Fruit fly (Drosophila melanogaster) whole organism, embryonic: ENCODE results near the gene Ppn.

Experiments
- CG10267 ChIP-seq: fragments of 200-800 bp; sonication (Bioruptor generic); optimal IDR thresholded peaks from 2 replicates; lab custom pipeline; 2018; ENCODE audit warnings: missing biosample characterization, mild to moderate bottlenecking, missing genetic modification characterization, moderate library complexity
- CG10654 ChIP-seq: fragments of 200-800 bp; sonication (Bioruptor generic); optimal IDR thresholded peaks from 2 replicates; lab custom pipeline; 2016; ENCODE audit warnings: missing biosample characterization, missing genetic modification characterization
- CG11504 ChIP-seq: fragments of 200-800 bp; sonication (Bioruptor generic); optimal IDR thresholded peaks from 3 replicates; lab custom pipeline; 2019; ENCODE audit warnings: missing biosample characterization, mild to moderate bottlenecking, missing genetic modification characterization, moderate library complexity
- CG12659 ChIP-seq: fragments of 200-800 bp; sonication (Bioruptor generic); optimal IDR thresholded peaks from 3 replicates; lab custom pipeline; 2017; ENCODE audit warnings: mild to moderate bottlenecking, missing biosample characterization, missing genetic modification reagents, missing genetic modification characterization
- CG12942 ChIP-seq: fragments of 200-800 bp; sonication (Bioruptor generic); optimal IDR thresholded peaks from 3 replicates; lab custom pipeline; 2016; ENCODE audit warnings: missing biosample characterization, missing genetic modification characterization
- CG13287 ChIP-seq: fragments of 200-800 bp; sonication (Bioruptor generic); IDR thresholded peaks from 2 replicates; pipeline ENCODE4 v1.3.6; 2022; ENCODE audit warnings: missing biosample characterization, missing genetic modification characterization; ENCODE audit not compliant: partially characterized antibody
- CG14710 ChIP-seq: fragments of 200-800 bp; sonication (Bioruptor generic); optimal IDR thresholded peaks from 3 replicates; lab custom pipeline; 2019; ENCODE audit warnings: missing biosample characterization, mild to moderate bottlenecking, missing genetic modification characterization, moderate library complexity
- CG1603 ChIP-seq: fragments of 200-800 bp; sonication (Bioruptor generic); optimal IDR thresholded peaks from 2 replicates; lab custom pipeline; 2019; ENCODE audit warnings: missing biosample characterization, mild to moderate bottlenecking, missing genetic modification characterization, moderate library complexity
- CG17186 ChIP-seq: fragments of 200-800 bp; sonication (Bioruptor generic); optimal IDR thresholded peaks from 3 replicates; lab custom pipeline; 2017; ENCODE audit warnings: missing biosample characterization, missing genetic modification reagents, missing genetic modification characterization
- CG17359 ChIP-seq: fragments of 200-800 bp; sonication (Bioruptor generic); optimal IDR thresholded peaks from 3 replicates; lab custom pipeline; 2018; ENCODE audit warnings: missing biosample characterization, mild to moderate bottlenecking, missing genetic modification characterization, moderate library complexity
- CG17385 ChIP-seq: fragments of 200-800 bp; sonication (Bioruptor generic); optimal IDR thresholded peaks from 3 replicates; lab custom pipeline; 2018; ENCODE audit warnings: missing biosample characterization, mild to moderate bottlenecking, missing genetic modification characterization
- CG17568 ChIP-seq: fragments of 200-800 bp; sonication (Bioruptor generic); optimal IDR thresholded peaks from 2 replicates; lab custom pipeline; 2018; ENCODE audit warnings: missing biosample characterization, mild to moderate bottlenecking, missing genetic modification characterization, moderate library complexity
- CG17612 ChIP-seq: fragments of 200-800 bp; sonication (Bioruptor generic); IDR thresholded peaks from 2 replicates; pipeline ENCODE4 v1.3.6; 2022; ENCODE audit warnings: missing biosample characterization, missing genetic modification characterization
- CG2116 ChIP-seq: fragments of 200-800 bp; sonication (Bioruptor generic); optimal IDR thresholded peaks from 3 replicates; lab custom pipeline; 2018; ENCODE audit warnings: missing biosample characterization, mild to moderate bottlenecking, missing genetic modification characterization
- CG2120 ChIP-seq: fragments of 200-800 bp; sonication (Bioruptor generic); optimal IDR thresholded peaks from 3 replicates; lab custom pipeline; 2016; ENCODE audit warnings: missing biosample characterization, missing genetic modification characterization
- CG42726 ChIP-seq: fragments of 200-800 bp; sonication (Bioruptor generic); IDR thresholded peaks from 2 replicates; pipeline ENCODE4 v1.3.6; 2022; ENCODE audit warnings: missing biosample characterization, missing genetic modification characterization; ENCODE audit not compliant: partially characterized antibody
- CG7372 ChIP-seq: fragments of 200-800 bp; sonication (Bioruptor generic); IDR thresholded peaks from 2 replicates; pipeline ENCODE4 v1.3.6; 2022; ENCODE audit warnings: missing biosample characterization, missing genetic modification characterization
- CG9609 ChIP-seq: fragments of 200-800 bp; sonication (Bioruptor generic); optimal IDR thresholded peaks from 3 replicates; lab custom pipeline; 2016; ENCODE audit warnings: missing biosample characterization, missing genetic modification characterization
- CG9727 ChIP-seq: fragments of 200-800 bp; sonication (Bioruptor generic); optimal IDR thresholded peaks from 3 replicates; lab custom pipeline; 2017; ENCODE audit warnings: missing biosample characterization, mild to moderate bottlenecking, missing genetic modification characterization
- CTCF ChIP-seq: fragments of 200-800 bp; sonication (Bioruptor generic); optimal IDR thresholded peaks from 2 replicates; lab custom pipeline; 2017; ENCODE audit warnings: missing biosample characterization, mild to moderate bottlenecking, missing genetic modification characterization, moderate library complexity
- Chrac-16 ChIP-seq: fragments of 200-800 bp; sonication (Bioruptor generic); optimal IDR thresholded peaks from 3 replicates; lab custom pipeline; 2016; ENCODE audit warnings: missing biosample characterization, missing genetic modification characterization
- D19A ChIP-seq: fragments of 200-800 bp; optimal IDR thresholded peaks from 3 replicates; lab custom pipeline; 2019; ENCODE audit warnings: missing biosample characterization, mild to moderate bottlenecking, missing genetic modification characterization, moderate library complexity
- Drgx ChIP-seq: fragments of 200-800 bp; sonication (Bioruptor generic); IDR thresholded peaks from 2 replicates; pipeline ENCODE4 v1.3.6; 2022; ENCODE audit warnings: missing biosample characterization, missing genetic modification characterization
- E2f1 ChIP-seq: fragments of 200-800 bp; sonication (Bioruptor generic); IDR thresholded peaks from 2 replicates; pipeline ENCODE4 v1.3.6; 2022; ENCODE audit warnings: missing biosample characterization, missing genetic modification characterization
- E2f2 ChIP-seq: fragments of 200-800 bp; sonication (Bioruptor generic); IDR thresholded peaks from 2 replicates; pipeline ENCODE4 v1.3.6; 2022; ENCODE audit warnings: missing biosample characterization, missing genetic modification characterization
- Ets65A ChIP-seq: fragments of 200-800 bp; sonication (Bioruptor generic); peaks from one replicate; lab custom pipeline; 2016; ENCODE audit warnings: missing biosample characterization, missing genetic modification characterization
- Gsc ChIP-seq: fragments of 200-800 bp; sonication (Bioruptor generic); IDR thresholded peaks from 2 replicates; pipeline ENCODE4 v1.3.6; 2022; ENCODE audit warnings: missing biosample characterization, missing genetic modification characterization
- HLH4C ChIP-seq: fragments of 200-800 bp; sonication (Bioruptor generic); IDR thresholded peaks from 3 replicates; pipeline ENCODE4 v1.3.6; 2022; ENCODE audit warnings: missing biosample characterization, missing genetic modification characterization; ENCODE audit not compliant: partially characterized antibody
- Myb ChIP-seq: fragments of 200-800 bp; sonication (Bioruptor generic); optimal IDR thresholded peaks from 2 replicates; lab custom pipeline; 2016; ENCODE audit warnings: missing biosample characterization, missing genetic modification characterization
- Scr ChIP-seq: fragments of 200-800 bp; sonication (Bioruptor generic); IDR thresholded peaks from 2 replicates; pipeline ENCODE4 v1.3.6; 2022; ENCODE audit warnings: missing biosample characterization, missing genetic modification characterization; ENCODE audit not compliant: partially characterized antibody
- Sox102F ChIP-seq: fragments of 200-800 bp; sonication (Bioruptor generic); optimal IDR thresholded peaks from 2 replicates; lab custom pipeline; 2018; ENCODE audit warnings: missing biosample characterization, mild to moderate bottlenecking, missing genetic modification characterization, moderate library complexity
- Usf ChIP-seq: fragments of 200-800 bp; sonication (Bioruptor generic); optimal IDR thresholded peaks from 2 replicates; lab custom pipeline; 2017; ENCODE audit warnings: missing genotype, missing biosample characterization, missing genetic modification characterization
- Xrp1 ChIP-seq: fragments of 200-800 bp; sonication (Bioruptor generic); IDR thresholded peaks from 2 replicates; pipeline ENCODE4 v1.3.6; 2022; ENCODE audit warnings: missing biosample characterization, missing genetic modification characterization
- amos ChIP-seq: fragments of 200-800 bp; sonication (Bioruptor generic); IDR thresholded peaks from 2 replicates; pipeline ENCODE4 v1.3.6; 2022; ENCODE audit warnings: missing biosample characterization, missing genetic modification characterization; ENCODE audit not compliant: partially characterized antibody
- fd64A ChIP-seq: fragments of 200-800 bp; sonication (Bioruptor generic); optimal IDR thresholded peaks from 3 replicates; lab custom pipeline; 2018; ENCODE audit warnings: missing biosample characterization, mild to moderate bottlenecking, missing genetic modification characterization
- fru ChIP-seq: fragments of >200 bp; optimal IDR thresholded peaks from 2 replicates; lab custom pipeline; 2017
- gem ChIP-seq: fragments of 200-800 bp; sonication (Bioruptor generic); optimal IDR thresholded peaks from 2 replicates; lab custom pipeline; 2019; ENCODE audit warnings: missing biosample characterization, mild to moderate bottlenecking, missing genetic modification characterization, moderate library complexity
- nmo ChIP-seq: fragments of 200-800 bp; sonication (Bioruptor generic); optimal IDR thresholded peaks from 2 replicates; lab custom pipeline; 2018; ENCODE audit warnings: missing biosample characterization, mild to moderate bottlenecking, missing genetic modification characterization, moderate library complexity
- phol ChIP-seq: fragments of 200-800 bp; sonication (Bioruptor generic); optimal IDR thresholded peaks from 3 replicates; lab custom pipeline; 2018; ENCODE audit warnings: missing biosample characterization, mild to moderate bottlenecking, missing genetic modification characterization, moderate library complexity
- pita ChIP-seq: fragments of 200-800 bp; sonication (Bioruptor generic); optimal IDR thresholded peaks from 2 replicates; lab custom pipeline; 2017; ENCODE audit warnings: missing biosample characterization, mild to moderate bottlenecking, missing genetic modification characterization
- prd ChIP-seq, 3 experiments: fragments of >200 bp in 2 of 3; fragments of 200-800 bp in 1 of 3; sonication (Bioruptor generic) in 1 of 3; optimal IDR thresholded peaks in 2 of 3; IDR thresholded peaks in 1 of 3; 2 replicates in 2 of 3; 3 replicates in 1 of 3; pipeline versions ENCODE4 v1.3.6 to Lab custom; 2017 to 2022; ENCODE audit warnings: missing biosample characterization in 1 of 3, missing genetic modification characterization in 1 of 3
- pzg ChIP-seq: fragments of 200-800 bp; sonication (Bioruptor generic); optimal IDR thresholded peaks from 3 replicates; lab custom pipeline; 2018; ENCODE audit warnings: missing biosample characterization, mild to moderate bottlenecking, missing genetic modification characterization, moderate library complexity
- scrt ChIP-seq: fragments of 200-800 bp; sonication (Bioruptor generic); optimal IDR thresholded peaks from 2 replicates; lab custom pipeline; 2018; ENCODE audit warnings: missing biosample characterization, mild to moderate bottlenecking, missing genetic modification characterization, moderate library complexity
- sens ChIP-seq: fragments of 200-800 bp; sonication (Bioruptor generic); peaks from one replicate; lab custom pipeline; 2016; ENCODE audit warnings: missing biosample characterization, missing genetic modification characterization
- sim ChIP-seq: fragments of 200-800 bp; sonication (Bioruptor generic); IDR thresholded peaks from 2 replicates; pipeline ENCODE4 v1.3.6; 2022; ENCODE audit warnings: missing biosample characterization, missing genetic modification characterization
- tx ChIP-seq: fragments of 200-800 bp; sonication (Bioruptor generic); optimal IDR thresholded peaks from 2 replicates; lab custom pipeline; 2016; ENCODE audit warnings: missing biosample characterization, missing genetic modification characterization
- wek ChIP-seq: fragments of 200-800 bp; sonication (Bioruptor generic); optimal IDR thresholded peaks from 3 replicates; lab custom pipeline; 2018; ENCODE audit warnings: missing biosample characterization, mild to moderate bottlenecking, missing genetic modification characterization, moderate library complexity
- wor ChIP-seq: fragments of 200-800 bp; sonication (Bioruptor generic); IDR thresholded peaks from 2 replicates; pipeline ENCODE4 v1.3.6; 2022; ENCODE audit warnings: missing biosample characterization, missing genetic modification characterization

The Ppn gene

DNA sequence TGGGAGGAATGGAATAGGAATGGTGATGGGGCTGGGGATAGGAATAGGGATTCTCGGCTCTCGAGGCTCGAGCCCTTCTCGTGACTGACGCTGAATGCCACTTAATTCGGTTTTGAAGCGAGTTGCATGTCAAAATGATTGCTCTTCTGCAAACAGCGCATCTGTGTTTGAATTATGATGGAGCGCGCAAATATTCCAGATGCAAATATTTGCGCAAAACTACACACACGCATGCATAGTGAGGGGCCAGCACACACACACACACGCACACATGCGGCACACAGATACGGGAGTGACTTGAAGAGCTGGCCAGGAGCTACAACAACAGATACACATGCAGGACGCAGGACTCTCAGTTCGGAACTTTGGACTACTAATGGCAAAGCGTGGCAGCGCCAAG lies 5.5 kb upstream of the Ppn start (continued):
- TF ChIP-seq CG17568 (no peak), sens (GFP tag; lab: Kevin White, UChicago) (peak; percentile 46), wek (GFP tag; lab: Kevin White, UChicago) (no peak), CG17359 (tag; lab: Kevin White, UChicago) (no peak), Xrp1 (GFP tag; lab: Robert Waterston, UW) (0 out of 2 replicates have a peak, but pooled peaks have one; percentile 16), Gsc (GFP tag; lab: Robert Waterston, UW) (no peak), fru (no peak), CG17612 (GFP tag; lab: Robert Waterston, UW) (no peak), Ets65A (GFP tag; lab: Kevin White, UChicago) (peak; percentile 54), fd64A (GFP tag; lab: Kevin White, UChicago) (peak; percentile 3), CG9609 (GFP tag; lab: Kevin White, UChicago) (no peak), Sox102F (GFP tag; lab: Kevin White, UChicago) (peak; percentile 16), CG17186 (GFP tag; lab: Kevin White, UChicago) (no peak), CG1603 (tag; lab: Kevin White, UChicago) (peak; percentile 24), Drgx (peak; percentile 24; the same call in 1 of the 2 replicates), CG12942 (GFP tag; lab: Kevin White, UChicago) (no peak), Usf (no peak), scrt (no peak)
- TF ChIP-seq, all 482 proteins: peak for 13

DNA sequence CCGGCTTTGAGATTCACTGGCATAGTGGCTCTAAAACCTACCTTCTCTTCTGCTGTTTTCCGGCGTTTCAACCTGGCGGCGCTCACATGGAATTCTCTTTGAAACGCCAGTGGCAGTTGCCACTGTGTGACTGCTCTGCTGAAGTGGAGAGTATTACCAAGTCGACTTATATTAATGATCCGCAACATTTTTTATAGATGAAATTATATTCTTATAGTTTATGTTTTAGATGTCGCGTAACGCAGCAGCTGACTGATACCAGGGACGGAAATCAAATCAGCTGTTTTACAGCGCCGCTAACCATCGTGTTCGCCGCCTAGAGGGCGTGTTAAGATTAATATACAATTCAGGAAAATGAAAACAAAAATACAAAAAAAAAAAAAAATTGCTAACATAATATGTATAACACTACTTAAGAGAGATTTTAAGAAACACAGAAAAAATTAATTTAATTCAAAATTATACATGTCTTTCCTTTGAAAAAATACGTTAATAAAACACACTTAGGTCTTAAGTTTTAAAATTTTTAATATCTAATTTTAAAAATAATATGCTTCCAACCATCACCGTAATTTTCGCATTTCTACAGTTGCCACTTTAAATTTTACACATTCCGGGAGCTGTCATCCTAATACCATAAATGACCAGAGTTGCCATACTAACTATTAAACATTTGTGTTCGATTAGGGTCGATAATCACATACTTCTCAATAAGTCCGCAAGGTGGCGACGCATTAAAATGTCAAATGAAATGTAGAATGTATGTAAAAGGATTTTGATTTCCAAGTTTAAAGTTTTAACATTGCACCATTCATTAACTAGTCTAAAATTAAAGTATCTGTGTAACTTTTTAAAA lies 4.6 kb upstream of the Ppn start, which contains the start of gene mIF2:
TSS of gene mIF2 (minus strand) at position 280 of the 856 bp plus-strand sequence.
- peak; percentile 95 for TF ChIP-seq CTCF (GFP tag; lab: Kevin White, UChicago)
- TF ChIP-seq CG11504 (tag; lab: Kevin White, UChicago), result peak; percentile 25
- peak; percentile 37; the same call in 1 of the 2 replicates for TF ChIP-seq E2f2 (GFP tag; lab: Robert Waterston, UW)
- 0 out of 2 replicates have a peak, but pooled peaks have one; percentile 18 for TF ChIP-seq E2f1
- peak; percentile 34 for TF ChIP-seq CG12659 (GFP tag; lab: Kevin White, UChicago)
- TF ChIP-seq CG9727 (GFP tag; lab: Kevin White, UChicago), result peak; percentile 3
- TF ChIP-seq CG42726, result peak; percentile 79; the same call in 1 of the 2 replicates
- TF ChIP-seq CG17385 (GFP tag; lab: Kevin White, UChicago), result no peak
- TF ChIP-seq phol (tag; lab: Kevin White, UChicago), result peak; percentile 24
- TF ChIP-seq D19A (tag; lab: Kevin White, UChicago), result peak; percentile 17
- TF ChIP-seq pita (GFP tag; lab: Kevin White, UChicago), result peak; percentile 73
- no peak for TF ChIP-seq HLH4C
- peak; percentile 38 for TF ChIP-seq CG13287
- peak; percentile 60 for TF ChIP-seq CG10267 (tag; lab: Kevin White, UChicago)
- no peak for TF ChIP-seq prd (optimal IDR thresholded peaks at IDR 0.05; lab: Kevin White, UChicago)
- TF ChIP-seq prd (GFP tag; IDR thresholded peaks at IDR 0.05; lab: Robert Waterston, UW), result peak; percentile 33; the same call in 1 of the 3 replicates
- TF ChIP-seq Gsc (GFP tag; lab: Robert Waterston, UW), result no peak
- TF ChIP-seq CG10654, result peak; percentile 3
- peak; percentile 57 for TF ChIP-seq CG2116
- no peak for TF ChIP-seq sim (GFP tag; lab: Robert Waterston, UW)
- no peak for TF ChIP-seq tx (GFP tag; lab: Kevin White, UChicago)
- peak; percentile 8 for TF ChIP-seq CG2120
- TF ChIP-seq CG14710 (tag; lab: Kevin White, UChicago), result peak; percentile 61
- TF ChIP-seq nmo, result peak; percentile 26
- 0 out of 2 replicates have a peak, but pooled peaks have one; percentile 29 for TF ChIP-seq CG7372 (GFP tag; lab: Robert Waterston, UW)
- TF ChIP-seq amos, result peak; percentile 69
- TF ChIP-seq wor, result no peak
- peak; percentile 34; the same call in 1 of the 2 replicates for TF ChIP-seq Scr (GFP tag; lab: Robert Waterston, UW)
- TF ChIP-seq pzg (GFP tag; lab: Kevin White, UChicago), result peak; percentile 27
- TF ChIP-seq gem (tag; lab: Kevin White, UChicago), result peak; percentile 38
- TF ChIP-seq Chrac-16, result peak; percentile 3
- TF ChIP-seq Myb (GFP tag; lab: Kevin White, UChicago), result peak; percentile 34
